Fruit fly (Drosophila melanogaster): ENCODE data around the gene Nost.

- no peak for TF ChIP-seq pdm3 (GFP tag; optimal IDR thresholded peaks at IDR 0.05)
- no peak for TF ChIP-seq Met (GFP tag; optimal IDR thresholded peaks at IDR 0.05)
- TF ChIP-seq CG10631 (GFP tag; optimal IDR thresholded peaks at IDR 0.05) = no peak
- TF ChIP-seq lz (GFP tag; optimal IDR thresholded peaks at IDR 0.05) = no peak
Measured at dm6 chrX:9071308-9071707, 41.3 kb downstream of the Nost start, which contains the start of gene CG10970.

Data from whole organism, prepupa.